Fruit fly (Drosophila melanogaster): Measurements from ENCODE around the gene CG10214.

CG10214 gene

DNA sequence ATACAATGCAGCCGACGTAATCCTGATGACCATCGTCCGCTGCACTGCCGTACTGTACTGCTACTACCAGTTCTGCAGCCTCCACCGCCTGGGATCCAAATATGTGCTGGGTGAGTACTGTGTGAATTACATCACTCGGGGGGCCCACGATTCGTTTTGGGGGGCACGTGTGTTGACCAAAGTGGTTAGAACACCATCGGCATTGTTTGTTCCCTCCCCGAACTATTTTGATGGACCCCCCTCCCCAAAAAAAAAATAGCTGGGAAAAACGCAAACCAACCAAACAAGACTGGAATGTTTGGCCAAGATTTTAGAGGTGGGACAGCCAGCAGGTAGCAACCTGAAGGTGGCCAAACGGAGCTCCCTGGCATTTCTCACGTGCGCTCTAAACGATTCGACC, 19.8 kb downstream of the CG10214 start:
- TF ChIP-seq fkh (GFP tag; optimal IDR thresholded peaks at IDR 0.05) (peak; percentile 74), CG3919 (GFP tag; optimal IDR thresholded peaks at IDR 0.05) (no peak)

DNA sequence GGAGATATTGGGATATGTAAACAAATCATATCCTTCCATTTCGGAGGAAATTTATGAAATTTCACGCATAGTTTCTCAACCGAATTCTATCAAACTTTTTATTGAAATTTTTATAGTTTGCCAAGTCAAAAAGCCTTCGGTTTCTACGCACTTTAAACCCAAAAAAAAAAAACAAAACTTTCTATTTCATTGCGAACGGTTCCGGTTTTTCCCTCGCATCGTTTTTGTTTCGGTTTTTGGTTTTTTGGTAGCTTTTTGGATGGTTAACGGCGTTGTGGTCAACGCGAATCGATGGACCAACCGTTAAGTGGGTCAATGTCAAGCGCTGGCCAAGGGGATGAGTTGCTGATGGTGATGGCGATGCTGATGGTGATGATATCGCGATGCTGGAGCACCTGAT, 26.3 kb downstream of the CG10214 start:
- no peak for TF ChIP-seq CG11762 (GFP tag; optimal IDR thresholded peaks at IDR 0.05; ENCODE audit: insufficient read depth)
- no peak for TF ChIP-seq CG34406 (GFP tag; optimal IDR thresholded peaks at IDR 0.05)
- no peak for TF ChIP-seq spab (GFP tag; optimal IDR thresholded peaks at IDR 0.05)
- TF ChIP-seq Hr38 (GFP tag; optimal IDR thresholded peaks at IDR 0.05): no peak
- TF ChIP-seq CG31627 (GFP tag; optimal IDR thresholded peaks at IDR 0.05): no peak
- TF ChIP-seq Eip78C (GFP tag): no peak
- no peak for TF ChIP-seq Hr4 (GFP tag; optimal IDR thresholded peaks at IDR 0.05)
- TF ChIP-seq CG7368 (GFP tag; optimal IDR thresholded peaks at IDR 0.05): no peak
- TF ChIP-seq CG15336 (GFP tag; IDR thresholded peaks at IDR 0.05): no peak
- TF ChIP-seq CG10669 (GFP tag; optimal IDR thresholded peaks at IDR 0.05): no peak
- TF ChIP-seq ss (GFP tag; optimal IDR thresholded peaks at IDR 0.05): no peak
- TF ChIP-seq CG1621 (tag; optimal IDR thresholded peaks at IDR 0.05): no peak
- no peak for TF ChIP-seq Ets96B (tag; optimal IDR thresholded peaks at IDR 0.05)

DNA sequence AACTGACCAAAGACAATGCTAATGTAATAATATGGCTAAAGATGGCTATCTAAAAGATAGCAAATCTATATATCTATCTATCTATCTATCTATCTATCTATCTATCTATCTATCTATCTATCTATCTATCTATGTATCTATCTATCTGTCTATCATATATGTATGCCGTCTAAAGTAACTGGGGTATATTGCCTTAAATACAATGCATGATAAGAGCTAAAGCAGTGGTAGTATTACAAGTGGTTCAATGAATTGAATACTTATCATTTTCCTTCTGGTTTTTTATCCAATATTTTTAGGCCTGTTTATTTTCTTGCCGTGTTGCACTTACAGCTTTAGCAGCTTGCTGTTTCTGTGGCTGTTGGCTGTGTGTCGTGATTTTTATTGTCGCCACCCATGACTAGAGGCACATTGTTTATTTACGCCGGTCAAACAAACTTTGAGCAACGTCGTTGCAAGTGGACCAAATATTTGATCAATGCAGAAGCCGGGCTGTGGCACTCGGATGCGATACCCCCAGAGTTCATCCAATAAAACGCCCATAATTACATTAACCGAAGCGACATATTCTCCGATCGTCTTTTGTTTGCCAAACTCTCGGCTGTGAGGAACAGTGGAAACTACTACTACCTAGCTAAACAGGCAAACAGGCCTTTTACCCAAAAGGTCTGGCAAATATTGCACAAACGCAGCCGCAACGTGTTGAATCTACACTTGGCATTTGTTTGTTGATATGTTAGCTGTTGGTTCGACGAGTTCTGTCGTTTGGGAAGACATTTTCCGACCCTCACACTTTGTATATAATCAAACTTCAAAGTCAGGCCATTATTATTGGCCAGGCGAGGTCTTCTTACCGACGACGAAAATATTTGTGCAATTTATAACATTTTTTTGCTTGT, 29.4 kb downstream of the CG10214 start:
- TF ChIP-seq achi (GFP tag; optimal IDR thresholded peaks at IDR 0.05) (peak; percentile 55), CG9139 (GFP tag; optimal IDR thresholded peaks at IDR 0.05) (peak; percentile 1), Hr38 (GFP tag; optimal IDR thresholded peaks at IDR 0.05) (no peak), spab (GFP tag; optimal IDR thresholded peaks at IDR 0.05) (peak; percentile 46), dac (GFP tag; optimal IDR thresholded peaks at IDR 0.05) (peak; percentile 1), CG3032 (tag; optimal IDR thresholded peaks at IDR 0.05) (peak; percentile 4), Eip75B (GFP tag; optimal IDR thresholded peaks at IDR 0.05) (no peak), CG34406 (GFP tag; optimal IDR thresholded peaks at IDR 0.05) (peak; percentile 50), CG11762 (GFP tag; optimal IDR thresholded peaks at IDR 0.05; ENCODE audit: insufficient read depth) (peak; percentile 12), fd59A (GFP tag; optimal IDR thresholded peaks at IDR 0.05) (no peak), Smox (GFP tag; optimal IDR thresholded peaks at IDR 0.05) (no peak), Sox14 (GFP tag; optimal IDR thresholded peaks at IDR 0.05) (peak; percentile 11), OdsH (GFP tag; optimal IDR thresholded peaks at IDR 0.05) (peak; percentile 33), CG6808 (GFP tag; optimal IDR thresholded peaks at IDR 0.05) (peak; percentile 55), pdm3 (GFP tag; optimal IDR thresholded peaks at IDR 0.05) (peak; percentile 16), Eip78C (GFP tag) (peak; percentile 61), CG32006 (GFP tag; optimal IDR thresholded peaks at IDR 0.05) (peak; percentile 81), Sox102F (GFP tag; optimal IDR thresholded peaks at IDR 0.05) (no peak), svp (GFP tag) (no peak), CG10631 (GFP tag; optimal IDR thresholded peaks at IDR 0.05) (peak; percentile 26), Lpt (GFP tag; optimal IDR thresholded peaks at IDR 0.05) (no peak), CG8632 (GFP tag; optimal IDR thresholded peaks at IDR 0.05) (peak; percentile 41), ss (GFP tag; optimal IDR thresholded peaks at IDR 0.05) (peak in 1 of 2 experiments; percentile 50), Ets96B (tag; optimal IDR thresholded peaks at IDR 0.05) (peak; percentile 28), lz (GFP tag; optimal IDR thresholded peaks at IDR 0.05) (no peak), Eip93F (GFP tag; optimal IDR thresholded peaks at IDR 0.05) (no peak), esn (GFP tag; optimal IDR thresholded peaks at IDR 0.05) (no peak), acj6 (GFP tag; optimal IDR thresholded peaks at IDR 0.05) (peak; percentile 25), Hr4 (GFP tag; optimal IDR thresholded peaks at IDR 0.05) (peak; percentile 73), CG3919 (GFP tag; optimal IDR thresholded peaks at IDR 0.05) (peak; percentile 17), Hr39 (GFP tag; optimal IDR thresholded peaks at IDR 0.05) (no peak), CG4318 (GFP tag; optimal IDR thresholded peaks at IDR 0.05) (peak; percentile 52), fkh (GFP tag; optimal IDR thresholded peaks at IDR 0.05) (peak; percentile 72), CG10669 (GFP tag; optimal IDR thresholded peaks at IDR 0.05) (peak; percentile 46), CG15336 (GFP tag; IDR thresholded peaks at IDR 0.05) (peak; percentile 48), CG6276 (GFP tag; optimal IDR thresholded peaks at IDR 0.05) (peak; percentile 47)
